Fruit fly (Drosophila melanogaster) ovary, adult (tissue): ENCODE results near the gene CG14915.

Experiments
- CG17801 ChIP-seq: fragments of 200-800 bp; optimal IDR thresholded peaks from 2 replicates; lab custom pipeline; 2019; ENCODE audit warnings: missing biosample characterization, mild to moderate bottlenecking, missing genetic modification characterization, moderate library complexity; ENCODE audit not compliant: partially characterized antibody

CG14915 gene

dm6 chr2L:11070862-11071261 is at the start of gene CG14915:
CG14915 (plus strand) TSS chr2L:11071027.
- TF ChIP-seq CG17801 (GFP tag; lab: Kevin White, UChicago), result no peak

dm6 chr2L:11021606-11022005 is 49.2 kb upstream of the CG14915 start:
- no peak for TF ChIP-seq CG17801 (GFP tag; lab: Kevin White, UChicago)

DNA sequence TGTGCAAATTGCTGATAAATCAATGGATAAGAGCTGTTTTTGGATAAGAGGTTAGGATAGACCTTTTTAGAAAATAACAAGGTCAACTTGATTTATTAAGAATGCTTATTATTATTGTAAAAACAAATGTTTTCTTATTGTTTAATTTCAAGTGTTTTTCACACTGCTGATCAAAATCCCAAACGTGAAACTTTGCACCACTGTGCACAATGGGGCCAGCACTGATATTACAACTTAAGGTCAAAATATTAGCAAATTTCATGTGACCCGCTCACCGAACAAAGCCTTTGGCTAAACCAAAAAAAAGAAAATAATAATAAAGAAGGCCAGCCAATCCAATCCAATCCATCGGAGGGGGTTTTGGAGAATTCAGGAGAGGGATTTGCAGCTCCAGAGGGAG is 48.0 kb upstream of the CG14915 start:
- TF ChIP-seq CG17801 (GFP tag; lab: Kevin White, UChicago), result no peak

dm6 chr2L:11023875-11024274 is 47.0 kb upstream of the CG14915 start:
- TF ChIP-seq CG17801 (GFP tag; lab: Kevin White, UChicago), result no peak

dm6 chr2L:11027213-11027612 is 43.6 kb upstream of the CG14915 start:
- no peak for TF ChIP-seq CG17801 (GFP tag; lab: Kevin White, UChicago)

DNA sequence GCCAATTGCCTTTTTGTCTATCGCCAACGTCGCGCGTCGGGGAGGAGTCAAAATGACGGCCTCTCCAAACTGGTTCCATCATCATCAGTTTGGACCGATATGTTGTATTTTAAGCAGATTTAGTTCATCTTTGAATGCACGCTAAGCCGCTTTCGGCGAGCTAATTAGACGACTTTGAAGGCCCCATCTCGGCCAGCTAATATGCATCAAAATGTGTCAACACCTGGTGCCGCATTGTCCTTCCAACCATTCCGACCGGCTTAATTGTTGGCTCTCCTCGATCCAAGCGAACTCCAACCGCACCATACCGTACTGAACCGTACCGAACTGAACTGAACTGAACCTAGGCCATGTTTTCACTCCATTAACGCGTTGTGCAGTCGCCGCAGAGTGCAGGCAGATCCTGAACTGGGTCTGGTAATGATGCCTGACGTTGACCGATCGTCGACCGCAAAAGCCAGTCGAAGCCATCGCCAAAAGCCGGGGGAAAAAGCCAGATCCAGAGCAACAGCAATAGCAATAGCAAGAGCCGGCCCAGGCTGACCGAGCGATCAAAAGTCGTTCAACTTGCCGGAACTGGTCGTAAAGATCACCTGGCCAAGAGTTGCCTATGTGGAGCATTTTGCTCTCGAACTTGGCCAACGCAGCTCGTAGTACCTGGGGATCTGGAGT is 42.9 kb upstream of the CG14915 start:
- no peak for TF ChIP-seq CG17801 (GFP tag; lab: Kevin White, UChicago)

DNA sequence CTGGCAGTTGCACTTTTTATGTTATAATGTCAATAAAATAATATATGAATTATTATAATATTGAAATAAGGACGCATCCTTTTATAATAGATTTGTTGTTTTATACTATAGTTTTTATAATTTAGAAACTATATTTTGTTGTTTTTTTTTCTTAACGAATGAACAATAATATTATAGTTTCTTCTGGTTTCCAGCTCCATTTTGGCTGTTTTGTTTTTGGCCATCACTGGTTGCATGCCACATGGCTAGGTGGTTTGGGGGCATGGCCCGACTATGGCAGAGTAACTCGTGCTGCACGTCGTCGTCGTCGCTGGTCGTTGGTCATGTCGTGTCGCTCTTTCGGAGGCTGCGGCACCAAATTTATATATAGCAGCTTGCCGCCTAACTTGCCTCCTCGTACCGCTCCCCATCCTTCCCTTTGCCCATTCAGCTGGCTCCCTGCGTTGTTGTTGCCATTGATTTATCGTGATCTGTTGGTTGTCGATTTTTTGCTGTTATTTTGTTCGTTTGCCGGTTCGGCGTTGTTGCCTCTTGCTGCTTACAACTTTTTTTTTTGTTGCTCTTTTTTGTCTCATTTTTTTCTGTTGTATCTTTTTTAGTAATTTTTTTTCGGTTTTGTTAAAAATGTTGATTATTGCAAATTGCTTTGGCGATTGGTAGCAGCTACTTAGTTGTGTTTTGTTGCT is 38.4 kb upstream of the CG14915 start:
- TF ChIP-seq CG17801 (GFP tag; lab: Kevin White, UChicago), result no peak

DNA sequence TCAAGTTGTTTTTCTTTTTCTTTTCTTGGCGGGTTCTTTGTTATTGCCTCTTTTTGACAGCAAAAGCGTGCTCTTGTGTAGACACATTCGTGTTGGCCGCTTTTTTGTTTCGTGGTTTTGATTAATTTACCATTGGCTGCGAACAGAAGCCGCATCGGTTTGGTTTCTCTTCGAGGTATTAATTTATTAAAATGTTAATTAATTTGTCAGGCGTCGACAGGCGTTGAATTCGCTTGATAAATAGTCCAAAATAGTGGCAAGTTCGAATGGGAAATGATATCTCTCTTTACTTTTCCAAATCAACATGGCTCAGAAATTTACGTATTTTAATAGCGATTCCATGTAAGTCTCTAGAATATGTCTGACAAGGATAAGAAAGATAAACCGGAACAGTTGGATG is 36.3 kb upstream of the CG14915 start, which contains the start of gene CG18666:
TSS of gene CG18666 (plus strand) at position 301 of the 400 bp plus-strand sequence.
- peak; percentile 20 for TF ChIP-seq CG17801 (GFP tag; lab: Kevin White, UChicago)

DNA sequence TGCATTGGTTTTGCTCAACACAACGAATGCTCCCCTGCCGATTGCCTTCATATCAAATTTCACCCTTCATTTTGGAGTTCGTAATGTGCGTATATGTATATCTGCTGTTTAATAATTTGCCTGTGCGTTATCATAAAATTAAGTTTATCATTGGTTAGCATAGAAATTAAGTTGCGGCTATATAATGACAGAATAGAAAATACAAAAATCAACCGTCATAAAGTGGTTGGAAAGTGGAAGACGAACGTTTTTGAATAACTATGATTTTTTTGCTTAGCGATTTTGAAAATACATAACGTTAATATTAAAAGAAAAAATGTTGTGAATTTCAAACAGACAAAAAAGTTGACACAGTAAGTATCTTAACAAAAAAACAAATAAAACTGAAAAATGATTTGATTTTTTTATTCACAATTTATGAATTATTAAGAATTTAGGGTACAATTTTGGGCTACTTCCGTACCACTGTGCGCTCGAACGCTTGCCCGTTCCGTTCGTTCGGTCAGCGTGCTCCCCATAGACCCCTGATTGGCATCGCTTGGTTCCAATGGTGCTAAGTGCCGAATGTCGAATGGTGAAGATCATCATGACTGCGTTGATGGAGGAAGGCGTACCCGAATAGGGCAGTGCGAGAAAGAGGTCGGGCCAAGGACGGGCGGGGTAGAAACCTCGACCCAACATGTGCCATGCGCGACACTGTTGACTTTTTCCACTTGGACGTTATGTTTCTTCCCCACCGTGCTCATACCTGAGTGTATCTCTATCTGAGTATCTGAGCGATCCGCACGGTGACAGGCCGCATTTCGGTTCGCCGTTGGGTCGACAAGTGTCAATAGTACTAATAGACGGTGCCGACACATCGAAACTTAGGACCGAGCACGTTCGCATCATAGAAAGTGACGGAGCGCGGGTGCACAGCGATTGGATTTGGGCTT is 33.0 kb upstream of the CG14915 start:
- no peak for TF ChIP-seq CG17801 (GFP tag; lab: Kevin White, UChicago)

DNA sequence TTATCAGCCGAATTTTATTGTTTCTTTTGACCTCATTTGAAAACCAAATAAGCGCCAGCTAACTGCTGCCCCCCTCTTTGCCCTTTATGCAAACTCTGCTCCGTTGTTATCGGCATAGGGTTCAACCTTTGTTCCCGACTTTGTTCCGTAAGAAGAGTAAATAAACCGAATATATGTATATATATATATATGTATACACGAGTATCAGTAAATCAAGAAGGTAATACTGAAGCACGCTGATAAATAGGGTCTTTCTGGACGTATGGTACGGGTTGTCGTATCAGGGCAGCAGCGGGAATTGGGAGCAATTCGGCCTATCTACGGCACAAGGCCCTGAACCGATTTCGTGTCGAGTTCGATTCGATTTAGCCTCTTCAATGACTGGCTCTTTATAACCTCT is 31.9 kb upstream of the CG14915 start:
- TF ChIP-seq CG17801 (GFP tag; lab: Kevin White, UChicago), result no peak

DNA sequence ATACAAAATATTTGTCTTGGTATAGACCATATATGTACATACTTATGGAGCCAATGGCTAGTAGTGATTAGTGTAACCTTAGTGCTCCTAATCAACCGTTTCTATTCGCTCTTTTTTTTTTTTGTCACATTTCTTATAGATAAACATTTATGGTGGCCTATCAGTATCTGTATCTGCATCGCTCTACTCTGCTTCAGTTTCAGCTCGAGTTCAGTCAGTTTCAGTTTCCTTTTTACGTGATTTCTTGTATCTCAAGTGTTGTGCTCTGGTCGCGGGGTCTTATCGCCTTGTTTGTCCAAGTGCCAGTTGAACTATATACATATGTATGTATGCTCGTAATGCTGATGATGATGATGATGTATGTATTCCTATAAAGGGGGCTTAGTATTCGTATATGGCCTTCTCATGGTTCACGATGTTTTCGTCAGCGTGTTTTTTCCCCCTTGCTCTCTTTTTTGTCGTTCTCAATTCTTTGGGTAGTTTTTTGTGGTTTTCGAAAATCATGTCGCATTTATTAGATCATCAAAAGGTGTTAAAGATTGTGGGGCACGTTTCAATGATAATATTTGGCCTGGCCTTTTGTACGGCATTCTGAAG is 31.2 kb upstream of the CG14915 start:
- TF ChIP-seq CG17801 (GFP tag; lab: Kevin White, UChicago), result no peak

dm6 chr2L:11041074-11041473 is 29.8 kb upstream of the CG14915 start:
- TF ChIP-seq CG17801 (GFP tag; lab: Kevin White, UChicago), result no peak

- TF ChIP-seq CG17801 (GFP tag; lab: Kevin White, UChicago), result no peak
These were observed 29.0 kb upstream of the CG14915 start for dm6 chr2L:11041785-11042184.

dm6 chr2L:11044678-11045466 is 26.0 kb upstream of the CG14915 start:
- TF ChIP-seq CG17801 (GFP tag; lab: Kevin White, UChicago), result peak; percentile 20
